Worm (Caenorhabditis elegans) whole organism, L4 larva: ENCODE data around the gene Y62H9A.10.
A peak's percentile ranks its signal among the peaks of the same experiment; 100 is the strongest.

Source experiments
- F44E2.7 ChIP-seq: fragments of 200-800 bp; sonication (Bioruptor generic); IDR thresholded peaks from 2 replicates; pipeline ENCODE4 v2.1.2; 2022; ENCODE audit warnings: missing genetic modification characterization, missing compliant biosample characterization
- Y105C5A.15 ChIP-seq: fragments of 200-800 bp; sonication (Bioruptor generic); IDR thresholded peaks from 2 replicates; pipeline ENCODE4 v1.3.6; 2022; ENCODE audit warnings: missing genetic modification characterization, missing compliant biosample characterization
- ZK337.2 ChIP-seq: fragments of 200-800 bp; sonication (Bioruptor generic); IDR thresholded peaks from 2 replicates; pipeline ENCODE4 v1.3.6; 2022; ENCODE audit warnings: missing genetic modification reagents, missing genetic modification characterization, missing compliant biosample characterization
- ceh-44 ChIP-seq: fragments of 200-800 bp; sonication (Bioruptor generic); IDR thresholded peaks from 2 replicates; pipeline ENCODE4 v1.3.6; 2022; ENCODE audit warnings: missing genetic modification reagents, missing genetic modification characterization, missing compliant biosample characterization
- ceh-62 ChIP-seq: sonication (generic microtip); optimal IDR thresholded peaks from 2 replicates; lab custom pipeline; 2017; ENCODE audit warnings: missing biosample characterization, missing genetic modification characterization
- ceh-82 ChIP-seq: sonication (generic microtip); optimal IDR thresholded peaks from 2 replicates; lab custom pipeline; 2017; ENCODE audit warnings: missing biosample characterization, missing genetic modification characterization
- ces-1 ChIP-seq: fragments of 150-350 bp; sonication (generic microtip); optimal IDR thresholded peaks from 4 replicates; lab custom pipeline; 2014; ENCODE audit warnings: missing biosample characterization, missing genetic modification reagents, missing genetic modification characterization
- ctbp-1 ChIP-seq: fragments of 200-800 bp; sonication (Bioruptor generic); IDR thresholded peaks from 2 replicates; pipeline ENCODE4 v1.3.6; 2022; ENCODE audit warnings: missing genetic modification reagents, missing genetic modification characterization, missing compliant biosample characterization
- daf-12 ChIP-seq: fragments of 150-350 bp; optimal IDR thresholded peaks from 2 replicates; lab custom pipeline; 2014; ENCODE audit warnings: missing biosample characterization, missing genetic modification reagents, missing genetic modification characterization
- daf-16 ChIP-seq, 3 experiments: sonication (generic microtip); optimal IDR thresholded peaks; 2 replicates each; lab custom pipeline; 2016 to 2017; ENCODE audit warnings: missing genetic modification characterization in 3 of 3, missing genetic modification reagents in 3 of 3, mild to moderate bottlenecking in 2 of 3, missing compliant biosample characterization in 2 of 3, missing biosample characterization in 1 of 3, moderate library complexity in 1 of 3
- daf-19 ChIP-seq: fragments of 200-800 bp; sonication (Bioruptor generic); conservative IDR thresholded peaks from 2 replicates; pipeline ENCODE4 v1.3.6; 2022; ENCODE audit warnings: missing genetic modification characterization, missing compliant biosample characterization
- dmd-6 ChIP-seq: fragments of 200-800 bp; sonication (Bioruptor generic); IDR thresholded peaks from 2 replicates; pipeline ENCODE4 v1.3.6; 2022; ENCODE audit warnings: missing genetic modification reagents, missing genetic modification characterization, missing compliant biosample characterization
- egl-27 ChIP-seq: sonication (generic microtip); optimal IDR thresholded peaks from 3 replicates; lab custom pipeline; 2017; ENCODE audit warnings: missing biosample characterization, missing genetic modification reagents, missing genetic modification characterization
- egl-43 ChIP-seq: fragments of 200-800 bp; sonication (Bioruptor generic); IDR thresholded peaks from 2 replicates; pipeline ENCODE4 v1.3.6; 2022; ENCODE audit warnings: missing genetic modification reagents, missing genetic modification characterization, missing compliant biosample characterization
- hlh-11 ChIP-seq: fragments of 200-800 bp; sonication (Bioruptor generic); optimal IDR thresholded peaks from 2 replicates; lab custom pipeline; 2018; ENCODE audit warnings: mild to moderate bottlenecking, missing genetic modification characterization, missing compliant biosample characterization
- hmg-1.1 ChIP-seq: fragments of 200-800 bp; sonication (Bioruptor generic); IDR thresholded peaks from 2 replicates; pipeline ENCODE4 v1.3.6; 2022; ENCODE audit warnings: missing genetic modification reagents, missing genetic modification characterization, missing compliant biosample characterization
- lim-7 ChIP-seq: fragments of 200-800 bp; sonication (Bioruptor generic); IDR thresholded peaks from 2 replicates; pipeline ENCODE4 v1.3.6; 2022; ENCODE audit warnings: missing genetic modification characterization, missing compliant biosample characterization
- lin-13 ChIP-seq: fragments of 150-350 bp; optimal IDR thresholded peaks from 2 replicates; lab custom pipeline; 2014; ENCODE audit warnings: missing biosample characterization, missing genetic modification reagents, missing genetic modification characterization
- madf-5 ChIP-seq, 2 experiments: fragments of 200-800 bp; sonication (Bioruptor generic); IDR thresholded peaks; 2 replicates each; pipeline ENCODE4 v1.3.6; 2022; ENCODE audit warnings: missing compliant biosample characterization in 2 of 2, missing genetic modification characterization in 2 of 2
- mdt-29 ChIP-seq: fragments of 200-800 bp; sonication (Bioruptor generic); IDR thresholded peaks from 2 replicates; pipeline ENCODE4 v1.3.6; 2022; ENCODE audit warnings: missing genetic modification reagents, missing genetic modification characterization, missing compliant biosample characterization
- nhr-10 ChIP-seq: fragments of 150-350 bp; optimal IDR thresholded peaks from 2 replicates; lab custom pipeline; 2014; ENCODE audit warnings: missing biosample characterization, missing genetic modification characterization
- nhr-102 ChIP-seq: sonication (generic microtip); optimal IDR thresholded peaks from 2 replicates; lab custom pipeline; 2016; ENCODE audit warnings: mild to moderate bottlenecking, missing genetic modification characterization, moderate library complexity, missing compliant biosample characterization
- nhr-237 ChIP-seq: sonication (generic microtip); optimal IDR thresholded peaks from 2 replicates; lab custom pipeline; 2017; ENCODE audit warnings: missing biosample characterization, missing genetic modification characterization
- nhr-25 ChIP-seq: sonication (generic microtip); optimal IDR thresholded peaks from 2 replicates; lab custom pipeline; 2017; ENCODE audit warnings: missing genetic modification characterization, mild to moderate bottlenecking, missing compliant biosample characterization, antibody characterized with exemption, moderate library complexity, borderline replicate concordance; ENCODE audit not compliant: insufficient read depth
- nhr-42 ChIP-seq: fragments of 200-800 bp; sonication (Bioruptor generic); IDR thresholded peaks from 2 replicates; pipeline ENCODE4 v1.3.6; 2022; ENCODE audit warnings: missing genetic modification characterization, missing compliant biosample characterization
- nhr-48 ChIP-seq: sonication (generic microtip); optimal IDR thresholded peaks from 2 replicates; lab custom pipeline; 2016; ENCODE audit warnings: mild to moderate bottlenecking, missing genetic modification characterization, missing compliant biosample characterization
- nhr-77 ChIP-seq: fragments of 150-350 bp; optimal IDR thresholded peaks from 2 replicates; lab custom pipeline; 2014; ENCODE audit warnings: missing biosample characterization, missing genetic modification characterization
- pha-4 ChIP-seq, 2 experiments: fragments of 150-350 bp in 1 of 2; fragments of 200-800 bp in 1 of 2; sonication (Bioruptor generic) in 1 of 2; IDR thresholded peaks in 1 of 2; optimal IDR thresholded peaks in 1 of 2; 2 replicates each; pipeline versions ENCODE4 v1.3.6 to Lab custom; 2014 to 2022; ENCODE audit warnings: missing genetic modification characterization in 2 of 2, missing genetic modification reagents in 2 of 2, missing biosample characterization in 1 of 2, missing compliant biosample characterization in 1 of 2
- set-16 ChIP-seq: fragments of 200-800 bp; sonication (Bioruptor generic); IDR thresholded peaks from 2 replicates; pipeline ENCODE4 v1.3.6; 2022; ENCODE audit warnings: missing genetic modification reagents, missing genetic modification characterization, missing compliant biosample characterization
- snpc-1.2 ChIP-seq: fragments of 200-800 bp; sonication (Bioruptor generic); IDR thresholded peaks from 2 replicates; pipeline ENCODE4 v1.3.6; 2022; ENCODE audit warnings: missing genetic modification reagents, missing genetic modification characterization, missing compliant biosample characterization
- spr-1 ChIP-seq: sonication (generic microtip); optimal IDR thresholded peaks from 2 replicates; lab custom pipeline; 2016; ENCODE audit warnings: mild to moderate bottlenecking, missing genetic modification characterization, missing compliant biosample characterization
- spr-3 ChIP-seq: fragments of 200-800 bp; sonication (Bioruptor generic); optimal IDR thresholded peaks from 2 replicates; lab custom pipeline; 2018; ENCODE audit warnings: mild to moderate bottlenecking, missing genetic modification characterization, missing compliant biosample characterization
- tag-97 ChIP-seq: fragments of 200-800 bp; sonication (Bioruptor generic); IDR thresholded peaks from 2 replicates; pipeline ENCODE4 v1.3.6; 2022; ENCODE audit warnings: missing genetic modification characterization, missing compliant biosample characterization
- tra-1 ChIP-seq: fragments of 200-800 bp; sonication (Bioruptor generic); IDR thresholded peaks from 2 replicates; pipeline ENCODE4 v1.3.6; 2022; ENCODE audit warnings: missing genetic modification reagents, missing genetic modification characterization, missing compliant biosample characterization
- unc-130 ChIP-seq: sonication (generic microtip); optimal IDR thresholded peaks from 2 replicates; lab custom pipeline; 2016; ENCODE audit warnings: missing genetic modification reagents, missing genetic modification characterization, missing compliant biosample characterization
- unc-39 ChIP-seq: sonication (generic microtip); optimal IDR thresholded peaks from 2 replicates; lab custom pipeline; 2017; ENCODE audit warnings: missing biosample characterization, missing genetic modification characterization
- unc-62 ChIP-seq, 3 experiments: fragments of 150-350 bp in 1 of 3; sonication (generic microtip); optimal IDR thresholded peaks in 2 of 3; peaks in 1 of 3; 1 replicate in 1 of 3; 2 replicates in 2 of 3; lab custom pipeline; 2014 to 2017; ENCODE audit warnings: missing biosample characterization in 3 of 3, missing genetic modification characterization in 3 of 3, missing genetic modification reagents in 3 of 3, missing genotype in 1 of 3
- zip-2 ChIP-seq: fragments of 150-350 bp; optimal IDR thresholded peaks from 2 replicates; lab custom pipeline; 2014; ENCODE audit warnings: missing biosample characterization, missing genetic modification characterization
- ztf-11 ChIP-seq: fragments of 150-350 bp; optimal IDR thresholded peaks from 2 replicates; lab custom pipeline; 2014; ENCODE audit warnings: missing biosample characterization, missing genetic modification characterization

Y62H9A.10 gene

ce11 chrX:11882800-11883199 lies 19.8 kb downstream of the Y62H9A.10 start, which contains the start of the genes Y62H9A.5 and ule-5:
Gene Y62H9A.5 (minus strand): TSS chrX:11882900.
Gene ule-5 (plus strand): TSS chrX:11883127.
- TF ChIP-seq ZK337.2 (GFP tag; lab: Robert Waterston, UW) (no peak), F44E2.7 (GFP tag; lab: Robert Waterston, UW) (no peak), nhr-10 (no peak), daf-12 (tag; lab: Kevin White, UChicago) (no peak), unc-62 (GFP tag; optimal IDR thresholded peaks at IDR 0.05 in 1 of 2; lab: Kevin White, UChicago) (no peak), unc-62 (tag; optimal IDR thresholded peaks at IDR 0.05; lab: Kevin White, UChicago) (no peak), egl-27 (tag; lab: Kevin White, UChicago) (no peak), tra-1 (no peak), nhr-77 (tag; lab: Kevin White, UChicago) (no peak), ceh-62 (tag; lab: Kevin White, UChicago) (no peak), Y105C5A.15 (GFP tag; lab: Robert Waterston, UW) (no peak), nhr-48 (tag; lab: Kevin White, UChicago) (no peak), ceh-44 (GFP tag; lab: Robert Waterston, UW) (no peak)

- TF ChIP-seq lin-13 (GFP tag; lab: Kevin White, UChicago): no peak
- peak in 1 of 2 experiments; percentile 55 for TF ChIP-seq unc-62 (GFP tag; optimal IDR thresholded peaks at IDR 0.05 in 1 of 2; lab: Kevin White, UChicago)
- TF ChIP-seq unc-62 (tag; optimal IDR thresholded peaks at IDR 0.05; lab: Kevin White, UChicago): no peak
- TF ChIP-seq daf-19 (GFP tag; lab: Robert Waterston, UW): no peak
- TF ChIP-seq ceh-82: no peak
Measured at ce11 chrX:11879871-11880270, 22.7 kb downstream of the Y62H9A.10 start, which contains the start of the genes Y62H9A.3 and Y62H9A.4. Gene Y62H9A.3 (minus strand): TSS chrX:11879971. Gene Y62H9A.4 (plus strand): TSS chrX:11880126.

ce11 chrX:11878109-11878508 lies 24.5 kb downstream of the Y62H9A.10 start, which contains the start of gene Y62H9A.2:
Gene Y62H9A.2 (minus strand): TSS chrX:11878209.
- TF ChIP-seq pha-4 (GFP tag; IDR thresholded peaks at IDR 0.05; lab: Robert Waterston, UW): no peak
- no peak for TF ChIP-seq pha-4 (tag; optimal IDR thresholded peaks at IDR 0.05; lab: Kevin White, UChicago)
- TF ChIP-seq unc-39 (tag; lab: Kevin White, UChicago): no peak
- TF ChIP-seq dmd-6 (GFP tag; lab: Robert Waterston, UW): no peak

ce11 chrX:11875260-11875659 lies 27.3 kb downstream of the Y62H9A.10 start, which contains the start of gene Y62H9A.1:
Gene Y62H9A.1 (plus strand): TSS chrX:11875541.
- TF ChIP-seq daf-16 (GFP tag; optimal IDR thresholded peaks at IDR 0.05; lab: Kevin White, UChicago) (no peak), daf-16 (tag; optimal IDR thresholded peaks at IDR 0.05; lab: Kevin White, UChicago) (no peak)

- no peak for TF ChIP-seq daf-12 (tag; lab: Kevin White, UChicago)
- no peak for TF ChIP-seq set-16 (GFP tag; lab: Robert Waterston, UW)
- TF ChIP-seq nhr-42: peak; percentile 84
- no peak for TF ChIP-seq tag-97 (GFP tag; lab: Robert Waterston, UW)
- no peak for TF ChIP-seq unc-130 (GFP tag; lab: Kevin White, UChicago)
- TF ChIP-seq lim-7 (GFP tag; lab: Robert Waterston, UW): peak; percentile 76; the same call in 1 of the 2 replicates
- TF ChIP-seq ztf-11 (tag; lab: Kevin White, UChicago): no peak
- TF ChIP-seq mdt-29 (GFP tag; lab: Robert Waterston, UW): peak; percentile 71; the same call in 1 of the 2 replicates
- TF ChIP-seq snpc-1.2 (GFP tag; lab: Robert Waterston, UW): peak; percentile 78; the same call in 1 of the 2 replicates
- no peak for TF ChIP-seq unc-39 (tag; lab: Kevin White, UChicago)
- TF ChIP-seq nhr-25 (tag; lab: Kevin White, UChicago): no peak
- peak; percentile 6 for TF ChIP-seq spr-3 (GFP tag; lab: Kevin White, UChicago)
- TF ChIP-seq ces-1 (GFP tag; lab: Kevin White, UChicago): no peak
- TF ChIP-seq daf-16 (GFP tag; optimal IDR thresholded peaks at IDR 0.05; lab: Kevin White, UChicago): peak in 1 of 2 experiments; percentile 83
- peak; percentile 75 for TF ChIP-seq daf-16 (tag; optimal IDR thresholded peaks at IDR 0.05; lab: Kevin White, UChicago)
- peak; percentile 65 for TF ChIP-seq hmg-1.1 (GFP tag; lab: Robert Waterston, UW)
- TF ChIP-seq hlh-11 (tag; lab: Kevin White, UChicago): peak; percentile 19
- no peak for TF ChIP-seq lin-13 (GFP tag; lab: Kevin White, UChicago)
- peak; percentile 61; the same call in 1 of the 2 replicates for TF ChIP-seq ctbp-1 (GFP tag; lab: Robert Waterston, UW)
- TF ChIP-seq F44E2.7 (GFP tag; lab: Robert Waterston, UW): no peak
- no peak for TF ChIP-seq nhr-237 (tag; lab: Kevin White, UChicago)
- TF ChIP-seq Y105C5A.15 (GFP tag; lab: Robert Waterston, UW): no peak
- no peak for TF ChIP-seq pha-4 (GFP tag; IDR thresholded peaks at IDR 0.05; lab: Robert Waterston, UW)
- TF ChIP-seq pha-4 (tag; optimal IDR thresholded peaks at IDR 0.05; lab: Kevin White, UChicago): no peak
- TF ChIP-seq egl-43: no peak; the same call in none of the 2 replicates
- TF ChIP-seq madf-5 (GFP tag; IDR thresholded peaks at IDR 0.05; lab: Robert Waterston, UW): peak in 1 of 2 experiments; percentile 80; a peak in 1 of 4 replicates
- TF ChIP-seq nhr-102: no peak
- TF ChIP-seq daf-19 (GFP tag; lab: Robert Waterston, UW): 0 out of 2 replicates have a peak, but pooled peaks have one; percentile 19
- no peak for TF ChIP-seq spr-1 (tag; lab: Kevin White, UChicago)
- TF ChIP-seq zip-2: no peak
Measured at ce11 chrX:11872210-11872609, 30.4 kb downstream of the Y62H9A.10 start.
